Fruit fly (Drosophila melanogaster): Measurements from ENCODE around the gene Dmtn.

The Dmtn gene

DNA sequence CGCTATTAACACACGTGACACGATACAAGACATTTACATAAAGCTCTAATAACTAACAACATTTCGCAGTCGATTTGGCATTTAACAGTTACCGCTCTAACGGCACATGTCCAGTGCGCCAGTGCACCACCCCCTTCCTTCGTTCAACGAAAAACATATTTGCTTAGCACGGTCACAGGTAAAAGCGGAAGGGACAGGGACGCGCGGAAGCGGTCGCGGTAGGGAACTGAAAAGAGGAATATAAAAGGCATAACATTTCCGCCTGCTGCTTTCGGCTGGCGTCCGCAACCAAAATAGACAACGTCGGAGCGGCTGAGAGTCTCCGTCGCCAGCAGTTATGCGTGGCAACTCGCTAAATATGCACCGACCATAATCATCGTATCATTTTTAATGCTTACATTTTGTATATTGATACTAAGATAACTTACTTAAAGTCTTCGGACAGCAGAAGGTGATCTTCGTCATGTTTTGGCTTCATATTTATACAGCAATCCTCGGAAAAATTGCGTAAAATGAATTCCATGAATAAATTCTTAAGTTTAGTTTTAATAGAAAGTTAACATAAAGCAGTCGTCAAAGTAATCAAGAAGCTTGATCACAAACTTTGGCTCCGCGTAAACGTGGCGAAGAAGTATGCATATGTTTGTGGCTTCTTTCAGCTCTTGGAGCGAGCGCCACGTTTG lies 53.9 kb downstream of the Dmtn start:
- TF ChIP-seq CTCF (optimal IDR thresholded peaks at IDR 0.05) (no peak), CG8478 (optimal IDR thresholded peaks at IDR 0.05) (no peak)

DNA sequence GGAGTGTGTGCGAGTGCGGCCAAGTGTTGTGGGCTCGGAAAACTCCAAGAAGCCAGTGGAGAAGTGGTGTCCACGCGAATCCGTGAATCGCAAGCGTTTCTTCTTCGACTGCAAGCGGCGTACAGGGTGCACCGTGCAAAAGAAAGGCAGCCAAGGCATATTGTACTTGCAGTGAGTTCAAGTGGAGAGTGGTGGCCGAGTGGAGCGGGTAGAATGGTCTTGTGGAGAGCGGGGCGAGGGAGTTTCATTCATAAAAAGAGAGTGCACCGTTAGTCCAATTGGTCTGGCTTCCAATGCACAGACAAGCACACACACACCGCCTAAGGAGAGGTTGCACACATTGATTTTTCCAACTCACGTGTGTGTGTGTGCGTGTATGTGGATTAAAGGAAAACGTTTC lies 54.5 kb downstream of the Dmtn start:
- TF ChIP-seq CG8478 (optimal IDR thresholded peaks at IDR 0.05) (no peak), CTCF (optimal IDR thresholded peaks at IDR 0.05) (no peak)

DNA sequence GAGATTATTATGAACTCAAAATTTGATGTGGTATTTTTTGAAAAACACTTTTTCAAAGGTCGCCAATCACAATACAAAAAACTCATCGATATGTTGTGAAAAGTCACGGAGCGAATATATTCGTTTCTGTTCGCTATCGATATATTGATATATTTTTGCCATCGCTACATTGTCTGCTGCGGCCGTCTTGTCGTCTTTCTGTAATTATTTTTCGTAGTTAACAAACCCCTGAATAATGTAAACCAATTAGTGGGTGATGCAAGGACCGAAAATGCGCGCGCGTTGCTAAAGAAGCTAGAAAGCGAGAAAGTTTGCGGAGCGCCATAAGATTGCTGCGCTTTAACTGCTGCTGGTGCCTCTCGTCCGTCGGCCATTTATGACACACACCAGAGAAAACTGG lies 54.9 kb downstream of the Dmtn start, which contains the start of gene Pak:
Gene Pak, plus strand, starts transcription at position 142 of the 400 bp plus-strand sequence.
- no peak for TF ChIP-seq CTCF (optimal IDR thresholded peaks at IDR 0.05)
- TF ChIP-seq CG8478 (optimal IDR thresholded peaks at IDR 0.05): no peak

DNA sequence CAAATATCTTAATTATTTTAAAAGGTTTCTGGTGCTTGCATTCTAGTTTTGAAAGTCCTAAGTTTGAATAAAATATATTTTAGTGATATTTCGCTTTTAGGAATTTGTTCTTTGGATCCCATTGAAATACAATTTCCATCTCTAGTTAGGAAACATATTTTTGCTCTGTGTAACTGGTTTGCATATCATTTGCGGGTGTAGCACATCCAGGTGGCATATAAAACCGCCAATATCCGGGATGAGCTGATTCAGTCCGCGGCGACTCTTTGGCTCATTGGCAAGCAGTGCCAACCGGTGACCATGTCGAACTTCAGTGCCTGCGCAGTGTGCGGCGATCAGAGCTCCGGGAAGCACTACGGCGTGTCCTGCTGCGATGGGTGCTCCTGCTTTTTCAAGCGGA lies 56.8 kb downstream of the Dmtn start, which contains the start of gene Hr83:
Gene Hr83, plus strand, starts transcription at position 301 of the 400 bp plus-strand sequence.
- TF ChIP-seq CG8478 (optimal IDR thresholded peaks at IDR 0.05) (no peak), CTCF (optimal IDR thresholded peaks at IDR 0.05) (no peak)

DNA sequence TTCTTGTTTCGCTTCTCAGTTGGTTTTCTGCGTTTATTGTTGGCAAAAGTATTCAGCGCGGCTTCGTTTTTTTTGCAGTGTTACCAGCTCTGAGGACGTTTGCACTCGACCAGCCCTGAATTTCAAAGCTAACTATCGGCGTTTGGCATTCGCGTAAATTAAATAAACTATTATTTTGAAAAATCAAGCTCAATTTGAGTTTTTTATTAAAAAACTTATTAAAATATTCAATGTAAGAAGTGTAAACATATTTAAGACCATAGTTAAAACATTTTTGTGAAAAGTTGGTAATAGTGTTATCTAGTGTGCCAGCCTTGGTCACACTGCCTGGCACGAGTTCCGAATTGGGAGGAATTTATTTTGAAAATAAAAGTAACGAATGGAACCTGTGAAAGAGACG lies 59.9 kb downstream of the Dmtn start, which contains the start of the genes SmD2 and CG18048:
Gene SmD2, minus strand, starts transcription at position 98 of the 400 bp plus-strand sequence.
Gene CG18048, plus strand, starts transcription at position 298 of the 400 bp plus-strand sequence.
- no peak for TF ChIP-seq CG8478 (optimal IDR thresholded peaks at IDR 0.05)
- TF ChIP-seq CTCF (optimal IDR thresholded peaks at IDR 0.05): no peak

DNA sequence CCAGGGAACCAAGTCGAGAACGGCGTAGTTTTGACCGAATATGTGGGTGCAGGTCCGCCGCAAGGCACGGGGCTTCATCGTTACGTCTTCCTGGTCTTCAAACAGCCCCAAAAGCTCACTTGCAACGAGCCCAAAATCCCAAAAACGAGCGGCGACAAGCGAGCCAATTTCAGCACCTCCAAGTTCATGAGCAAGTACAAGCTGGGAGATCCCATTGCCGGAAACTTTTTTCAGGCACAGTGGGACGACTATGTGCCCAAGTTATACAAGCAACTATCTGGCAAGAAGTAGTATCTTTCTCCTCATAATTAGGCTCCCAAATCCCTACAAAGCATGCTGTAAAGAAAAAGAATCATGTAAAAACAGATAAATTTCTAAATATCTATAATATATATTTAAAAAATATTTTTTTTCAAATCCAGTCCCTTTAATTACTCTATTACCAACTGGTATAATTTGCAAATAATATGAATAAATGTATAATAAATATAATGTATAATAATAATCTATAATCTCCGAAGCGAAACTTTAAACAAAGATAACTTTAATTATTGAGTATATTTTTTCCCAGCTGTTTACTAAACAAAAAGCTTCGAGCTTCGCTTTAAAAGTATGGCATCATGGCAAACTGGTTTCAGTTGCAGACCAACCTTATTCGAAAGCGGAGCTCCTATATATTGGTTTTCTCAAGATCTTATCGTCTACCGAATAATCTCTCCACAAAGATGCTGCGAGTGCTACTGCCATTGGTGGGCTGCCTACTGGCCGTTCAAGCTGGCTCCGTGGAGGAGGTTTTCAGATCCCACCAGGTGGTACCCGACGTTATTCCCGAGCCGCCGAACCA lies 62.1 kb downstream of the Dmtn start, which contains the start of gene CG17919:
Gene CG17919, plus strand, starts transcription at position 634 of the 844 bp plus-strand sequence.
- TF ChIP-seq CTCF (optimal IDR thresholded peaks at IDR 0.05) (no peak), CG8478 (optimal IDR thresholded peaks at IDR 0.05) (no peak)

DNA sequence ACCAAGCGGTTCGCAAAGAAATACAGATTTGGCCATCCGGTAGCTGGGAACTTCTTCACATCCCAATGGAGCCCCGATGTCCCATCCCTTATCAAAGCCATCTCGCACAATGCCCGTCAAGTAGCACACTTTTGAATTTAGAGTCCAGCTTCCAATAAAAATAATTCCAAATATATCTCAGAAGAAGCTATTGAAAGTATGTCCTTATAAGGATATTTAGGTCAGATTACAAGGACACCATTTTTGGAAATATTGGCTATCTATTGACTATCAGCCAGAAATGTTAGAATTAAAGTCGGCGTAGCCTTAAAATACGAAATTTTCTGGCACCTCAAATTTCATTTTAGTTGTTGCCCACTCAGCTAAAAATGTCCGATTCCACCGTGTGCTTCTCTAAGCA lies 63.0 kb downstream of the Dmtn start, which contains the start of gene CG10298:
Gene CG10298, plus strand, starts transcription at position 301 of the 400 bp plus-strand sequence.
- no peak for TF ChIP-seq CG8478 (optimal IDR thresholded peaks at IDR 0.05)
- TF ChIP-seq CTCF (optimal IDR thresholded peaks at IDR 0.05): no peak

DNA sequence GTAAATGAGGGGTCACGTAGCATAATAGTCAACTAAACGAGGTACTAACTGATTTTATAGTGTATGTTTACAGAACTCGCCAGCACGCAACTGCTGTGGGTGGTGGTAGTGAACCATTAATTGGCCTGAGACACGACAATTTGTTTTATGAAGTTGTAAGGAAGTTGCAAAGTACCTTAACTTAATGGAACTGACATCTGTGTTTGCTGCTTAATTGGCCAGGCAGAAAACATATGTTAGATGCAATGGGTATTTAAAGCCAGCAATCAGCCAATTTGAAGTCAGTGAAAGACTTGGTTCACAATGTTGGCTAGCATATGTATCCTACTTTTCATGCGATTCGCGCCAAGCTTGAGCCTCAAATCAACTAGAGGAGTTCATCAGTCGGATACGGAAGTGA lies 64.0 kb downstream of the Dmtn start, which contains the start of gene CG17917:
Gene CG17917, plus strand, starts transcription at position 301 of the 400 bp plus-strand sequence.
- TF ChIP-seq CG8478 (optimal IDR thresholded peaks at IDR 0.05) (no peak), CTCF (optimal IDR thresholded peaks at IDR 0.05) (no peak)

DNA sequence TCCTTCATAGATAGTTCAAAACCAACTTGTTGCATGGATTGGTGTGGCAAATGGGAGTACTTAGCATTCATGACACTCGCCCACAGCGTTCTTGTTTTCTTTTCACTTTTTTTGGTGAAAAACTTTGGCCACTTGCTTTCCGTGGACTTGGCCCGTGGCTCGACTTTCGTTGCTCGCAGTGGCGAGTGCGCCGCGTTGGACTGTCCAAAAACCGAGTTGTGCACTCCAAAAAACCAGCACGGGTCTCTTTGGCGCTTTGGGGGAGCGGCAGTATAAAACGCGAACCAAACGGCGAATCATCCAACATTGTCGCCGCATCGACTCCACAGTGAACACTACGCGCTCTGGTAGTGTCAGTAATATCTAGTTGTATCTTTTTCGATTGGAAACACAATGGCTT lies 65.9 kb downstream of the Dmtn start, which contains the start of gene Osi20:
Gene Osi20, plus strand, starts transcription at position 301 of the 400 bp plus-strand sequence.
- TF ChIP-seq CTCF (optimal IDR thresholded peaks at IDR 0.05) (no peak), CG8478 (optimal IDR thresholded peaks at IDR 0.05) (no peak)

All from S2 (cell line).